Worm (Caenorhabditis elegans): Measurements from ENCODE around the gene clec-240.

ce11 chrV:17030430-17030829, 20.6 kb downstream of the clec-240 start:
- TF ChIP-seq tab-1 (GFP tag; IDR thresholded peaks at IDR 0.05) (no peak), ztf-29 (GFP tag; IDR thresholded peaks at IDR 0.05) (no peak), flt-1 (GFP tag; IDR thresholded peaks at IDR 0.05) (no peak), ref-1 (GFP tag; conservative IDR thresholded peaks at IDR 0.05) (no peak), ztf-23 (GFP tag; IDR thresholded peaks at IDR 0.05) (no peak), cog-1 (tag; optimal IDR thresholded peaks at IDR 0.05) (no peak), T22C8.4 (GFP tag; IDR thresholded peaks at IDR 0.05) (no peak), klf-2 (GFP tag; conservative IDR thresholded peaks at IDR 0.05) (no peak)
